Fruit fly (Drosophila melanogaster): ENCODE results near the gene TfIIFalpha.

The TfIIFalpha gene

dm6 chr3R:6410412-6411225, 30.4 kb downstream of the TfIIFalpha start (continued):
- TF ChIP-seq Awh (GFP tag; IDR thresholded peaks at IDR 0.05) (peak; percentile 61; the same call in 1 of the 2 replicates), jumu (GFP tag; optimal IDR thresholded peaks at IDR 0.05) (peak; percentile 68), CG14014 (GFP tag; IDR thresholded peaks at IDR 0.05) (peak; percentile 71), CG13296 (GFP tag; optimal IDR thresholded peaks at IDR 0.05) (peak; percentile 87), Meics (GFP tag; optimal IDR thresholded peaks at IDR 0.05) (peak; percentile 93), CG10147 (GFP tag; optimal IDR thresholded peaks at IDR 0.05) (peak; percentile 91), Lhr (GFP tag; optimal IDR thresholded peaks at IDR 0.05) (peak; percentile 76), zfh2 (GFP tag; optimal IDR thresholded peaks at IDR 0.05) (peak; percentile 82), CG7786 (GFP tag; optimal IDR thresholded peaks at IDR 0.05) (peak; percentile 75), Stat92E (GFP tag; optimal IDR thresholded peaks at IDR 0.05) (peak in 1 of 3 experiments; percentile 58), wek (GFP tag; optimal IDR thresholded peaks at IDR 0.05) (no peak), CG13624 (GFP tag; optimal IDR thresholded peaks at IDR 0.05) (peak; percentile 87), Dp (GFP tag; optimal IDR thresholded peaks at IDR 0.05) (no peak), kni (GFP tag; optimal IDR thresholded peaks at IDR 0.05) (peak; percentile 80), CG14667 (GFP tag; IDR thresholded peaks at IDR 0.05) (peak; percentile 52), Fer2 (tag; optimal IDR thresholded peaks at IDR 0.05) (peak; percentile 43), Hr51 (GFP tag; optimal IDR thresholded peaks at IDR 0.05) (peak; percentile 31 to 93), CG13424 (tag; optimal IDR thresholded peaks at IDR 0.05) (peak; percentile 92), dysf (GFP tag; IDR thresholded peaks at IDR 0.05) (peak; percentile 83), hkb (optimal IDR thresholded peaks at IDR 0.05) (no peak), hkb (GFP tag; IDR thresholded peaks at IDR 0.05) (peak; percentile 71), CG6854 (GFP tag; optimal IDR thresholded peaks at IDR 0.05) (peak; percentile 87), Xrp1 (GFP tag; IDR thresholded peaks at IDR 0.05) (peak; percentile 67; the same call in 1 of the 2 replicates), gce (GFP tag; IDR thresholded peaks at IDR 0.05) (peak; percentile 43; the same call in 1 of the 3 replicates), Blimp-1 (GFP tag; optimal IDR thresholded peaks at IDR 0.05) (peak; percentile 78), mirr (GFP tag; optimal IDR thresholded peaks at IDR 0.05) (peak; percentile 80), insv (GFP tag; optimal IDR thresholded peaks at IDR 0.05) (peak in 1 of 2 experiments; percentile 52), CG11456 (GFP tag; IDR thresholded peaks at IDR 0.05) (0 out of 3 replicates have a peak, but pooled peaks have one; percentile 66), CG17385 (GFP tag; optimal IDR thresholded peaks at IDR 0.05) (peak; percentile 87), CG6272 (GFP tag; IDR thresholded peaks at IDR 0.05) (peak; percentile 42; the same call in 1 of the 2 replicates), CG4404 (GFP tag; IDR thresholded peaks at IDR 0.05) (peak; percentile 36; the same call in 1 of the 2 replicates), dati (GFP tag; IDR thresholded peaks at IDR 0.05) (no peak), zfh1 (GFP tag; IDR thresholded peaks at IDR 0.05) (peak; percentile 38; the same call in 2 of the 3 replicates), CG11504 (tag; optimal IDR thresholded peaks at IDR 0.05) (peak; percentile 94), nerfin-1 (tag; optimal IDR thresholded peaks at IDR 0.05) (peak; percentile 87), CG15073 (GFP tag; optimal IDR thresholded peaks at IDR 0.05) (peak; percentile 62), chif (GFP tag; optimal IDR thresholded peaks at IDR 0.05) (peak; percentile 78 to 83), CG6689 (GFP tag; IDR thresholded peaks at IDR 0.05) (peak; percentile 78), az2 (GFP tag; optimal IDR thresholded peaks at IDR 0.05) (peak; percentile 89), CG10366 (GFP tag; IDR thresholded peaks at IDR 0.05) (peak; percentile 58; the same call in 1 of the 2 replicates), Neu2 (GFP tag; optimal IDR thresholded peaks at IDR 0.05; ENCODE audit: borderline replicate concordance) (peak; percentile 20), CG43689 (GFP tag; IDR thresholded peaks at IDR 0.05) (no peak), CG13894 (tag; optimal IDR thresholded peaks at IDR 0.05) (peak; percentile 51), CG10321 (GFP tag; IDR thresholded peaks at IDR 0.05) (peak; percentile 55), CG1603 (tag; optimal IDR thresholded peaks at IDR 0.05) (peak; percentile 80), twi (tag; optimal IDR thresholded peaks at IDR 0.05) (peak; percentile 79), CG12071 (GFP tag; optimal IDR thresholded peaks at IDR 0.05) (peak; percentile 75), CG8281 (tag; optimal IDR thresholded peaks at IDR 0.05) (peak; percentile 58)

Measured in whole organism, embryonic.